Worm (Caenorhabditis elegans): ENCODE results near the gene somi-1.

DNA sequence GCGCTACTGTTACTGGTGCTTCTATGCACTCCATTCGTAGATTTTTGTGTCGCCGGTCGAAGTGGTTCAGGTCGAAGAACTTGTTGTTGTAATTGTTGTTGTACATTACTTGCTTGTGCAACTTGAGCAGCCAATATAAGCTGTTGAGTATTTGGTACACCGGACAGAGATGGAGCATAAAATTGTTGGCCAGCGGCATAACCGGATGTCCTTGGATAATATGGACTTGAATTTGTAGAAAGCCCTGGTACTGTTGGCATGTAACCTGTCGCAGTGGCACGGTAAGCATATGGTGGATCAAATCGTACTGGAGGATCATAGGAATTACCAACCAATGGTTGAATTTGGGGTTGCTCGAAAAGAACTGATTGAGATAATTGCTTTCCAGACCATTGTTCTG is 2.2 kb downstream of the somi-1 start:
- TF ChIP-seq dao-5 (tag; optimal IDR thresholded peaks at IDR 0.05), result no peak
- no peak for TF ChIP-seq him-1 (tag; optimal IDR thresholded peaks at IDR 0.05)
- no peak for TF ChIP-seq W03F9.2 (tag; optimal IDR thresholded peaks at IDR 0.05)
